Fruit fly (Drosophila melanogaster) whole organism, embryonic: ENCODE data around the gene CG14253.

Experiments used
- ATbp ChIP-seq: fragments of 200-800 bp; sonication (Bioruptor generic); optimal IDR thresholded peaks from 2 replicates; lab custom pipeline; 2017; ENCODE audit warnings: missing biosample characterization, mild to moderate bottlenecking, missing genetic modification characterization, missing genetic modification reagents
- Atf3 ChIP-seq: fragments of 200-800 bp; sonication (Bioruptor generic); optimal IDR thresholded peaks from 3 replicates; lab custom pipeline; 2016; ENCODE audit warnings: missing biosample characterization, missing genetic modification characterization
- CG10959 ChIP-seq: fragments of 200-800 bp; sonication (Bioruptor generic); IDR thresholded peaks from 2 replicates; pipeline ENCODE4 v1.3.6; 2022; ENCODE audit warnings: missing biosample characterization, missing genetic modification characterization
- CG12769 ChIP-seq: fragments of 200-800 bp; sonication (Bioruptor generic); optimal IDR thresholded peaks from 2 replicates; lab custom pipeline; 2019; ENCODE audit warnings: missing biosample characterization, mild to moderate bottlenecking, missing genetic modification characterization, moderate library complexity
- CG13296 ChIP-seq: fragments of 200-800 bp; sonication (Bioruptor generic); optimal IDR thresholded peaks from 3 replicates; lab custom pipeline; 2018; ENCODE audit warnings: missing biosample characterization, mild to moderate bottlenecking, missing genetic modification characterization
- CG14014 ChIP-seq: fragments of 200-800 bp; sonication (Bioruptor generic); IDR thresholded peaks from 2 replicates; pipeline ENCODE4 v1.3.6; 2022; ENCODE audit warnings: missing biosample characterization, missing genetic modification characterization
- CG14667 ChIP-seq: fragments of 200-800 bp; sonication (Bioruptor generic); IDR thresholded peaks from 2 replicates; pipeline ENCODE4 v1.3.6; 2022; ENCODE audit warnings: missing biosample characterization, missing genetic modification characterization
- CG15601 ChIP-seq: fragments of 200-800 bp; sonication (Bioruptor generic); optimal IDR thresholded peaks from 3 replicates; lab custom pipeline; 2019; ENCODE audit warnings: missing biosample characterization, mild to moderate bottlenecking, missing genetic modification characterization, moderate library complexity
- CG17361 ChIP-seq: fragments of 200-800 bp; sonication (Bioruptor generic); IDR thresholded peaks from 3 replicates; pipeline ENCODE4 v1.3.6; 2022; ENCODE audit warnings: missing biosample characterization, missing genetic modification characterization
- CG17829 ChIP-seq: fragments of 200-800 bp; optimal IDR thresholded peaks from 2 replicates; lab custom pipeline; 2019; ENCODE audit warnings: missing biosample characterization, mild to moderate bottlenecking, missing genetic modification characterization, moderate library complexity
- CG31224 ChIP-seq: fragments of 200-800 bp; sonication (Bioruptor generic); IDR thresholded peaks from 2 replicates; pipeline ENCODE4 v1.3.6; 2022; ENCODE audit warnings: missing biosample characterization, missing genetic modification characterization
- CG31365 ChIP-seq: fragments of 200-800 bp; sonication (Bioruptor generic); optimal IDR thresholded peaks from 2 replicates; lab custom pipeline; 2018; ENCODE audit warnings: missing biosample characterization, mild to moderate bottlenecking, missing genetic modification characterization
- CG32767 ChIP-seq: fragments of 200-800 bp; sonication (Bioruptor generic); IDR thresholded peaks from 2 replicates; pipeline ENCODE4 v1.3.6; 2022; ENCODE audit warnings: missing biosample characterization, missing genetic modification characterization
- CG34224 ChIP-seq: fragments of 200-800 bp; sonication (Bioruptor generic); IDR thresholded peaks from 3 replicates; pipeline ENCODE4 v1.3.6; 2022; ENCODE audit warnings: missing biosample characterization, missing genetic modification characterization; ENCODE audit not compliant: partially characterized antibody
- CG6854 ChIP-seq: fragments of 200-800 bp; sonication (Bioruptor generic); optimal IDR thresholded peaks from 3 replicates; lab custom pipeline; 2017; ENCODE audit warnings: missing biosample characterization, mild to moderate bottlenecking, missing genetic modification characterization
- CG7271 ChIP-seq: fragments of 200-800 bp; sonication (Bioruptor generic); optimal IDR thresholded peaks from 2 replicates; lab custom pipeline; 2018; ENCODE audit warnings: missing biosample characterization, mild to moderate bottlenecking, missing genetic modification characterization, moderate library complexity
- CG7556 ChIP-seq: fragments of 200-800 bp; sonication (Bioruptor generic); optimal IDR thresholded peaks from 2 replicates; lab custom pipeline; 2017; ENCODE audit warnings: missing biosample characterization, mild to moderate bottlenecking, missing genetic modification characterization
- CG9876 ChIP-seq: fragments of 200-800 bp; sonication (Bioruptor generic); optimal IDR thresholded peaks from 2 replicates; lab custom pipeline; 2016; ENCODE audit warnings: missing biosample characterization, missing genetic modification characterization
- CTCF ChIP-seq: fragments of 200-800 bp; sonication (Bioruptor generic); optimal IDR thresholded peaks from 2 replicates; lab custom pipeline; 2017; ENCODE audit warnings: missing biosample characterization, mild to moderate bottlenecking, missing genetic modification characterization, moderate library complexity
- D ChIP-seq, 2 experiments: fragments of 200-800 bp in 1 of 2; fragments of >200 bp in 1 of 2; sonication (Bioruptor generic) in 1 of 2; optimal IDR thresholded peaks; 2 replicates in 1 of 2; 3 replicates in 1 of 2; lab custom pipeline; 2017; ENCODE audit warnings: mild to moderate bottlenecking in 1 of 2, missing biosample characterization in 1 of 2, missing genetic modification characterization in 1 of 2, missing genetic modification reagents in 1 of 2
- Doc2 ChIP-seq: fragments of 200-800 bp; sonication (Bioruptor generic); IDR thresholded peaks from 2 replicates; pipeline ENCODE4 v1.3.6; 2022; ENCODE audit warnings: missing biosample characterization, missing genetic modification characterization
- Dp ChIP-seq: fragments of 200-800 bp; sonication (Bioruptor generic); optimal IDR thresholded peaks from 2 replicates; lab custom pipeline; 2018; ENCODE audit warnings: missing biosample characterization, mild to moderate bottlenecking, missing genetic modification characterization, moderate library complexity
- Ets65A ChIP-seq: fragments of 200-800 bp; sonication (Bioruptor generic); peaks from one replicate; lab custom pipeline; 2016; ENCODE audit warnings: missing biosample characterization, missing genetic modification characterization
- HLH4C ChIP-seq: fragments of 200-800 bp; sonication (Bioruptor generic); IDR thresholded peaks from 3 replicates; pipeline ENCODE4 v1.3.6; 2022; ENCODE audit warnings: missing biosample characterization, missing genetic modification characterization; ENCODE audit not compliant: partially characterized antibody
- Hr39 ChIP-seq: fragments of >200 bp; optimal IDR thresholded peaks from 2 replicates; lab custom pipeline; 2017
- MBD-R2 ChIP-seq: fragments of 200-800 bp; sonication (Bioruptor generic); IDR thresholded peaks from 2 replicates; pipeline ENCODE4 v1.3.6; 2022; ENCODE audit warnings: missing biosample characterization, missing genetic modification characterization
- Mes4 ChIP-seq: fragments of 200-800 bp; sonication (Bioruptor generic); optimal IDR thresholded peaks from 2 replicates; lab custom pipeline; 2016; ENCODE audit warnings: missing biosample characterization, missing genetic modification characterization
- Mrtf ChIP-seq: fragments of 200-800 bp; sonication (Bioruptor generic); IDR thresholded peaks from 3 replicates; pipeline ENCODE4 v1.3.6; 2022; ENCODE audit warnings: missing biosample characterization, missing genetic modification characterization
- Nf-YC ChIP-seq: fragments of 200-800 bp; optimal IDR thresholded peaks from 3 replicates; lab custom pipeline; 2019; ENCODE audit warnings: missing biosample characterization, mild to moderate bottlenecking, missing genetic modification characterization, moderate library complexity
- PHDP ChIP-seq: fragments of 200-800 bp; sonication (Bioruptor generic); optimal IDR thresholded peaks from 3 replicates; lab custom pipeline; 2018; ENCODE audit warnings: missing biosample characterization, mild to moderate bottlenecking, missing genetic modification characterization, moderate library complexity
- Spps ChIP-seq: fragments of 200-800 bp; sonication (Bioruptor generic); optimal IDR thresholded peaks from 2 replicates; lab custom pipeline; 2018; ENCODE audit warnings: missing biosample characterization, mild to moderate bottlenecking, missing genetic modification characterization
- ab ChIP-seq: fragments of 200-800 bp; sonication (Bioruptor generic); optimal IDR thresholded peaks from 2 replicates; lab custom pipeline; 2016; ENCODE audit warnings: missing biosample characterization, missing genetic modification characterization
- abd-A ChIP-seq: fragments of 200-800 bp; sonication (Bioruptor generic); optimal IDR thresholded peaks from 3 replicates; lab custom pipeline; 2019; ENCODE audit warnings: missing biosample characterization, mild to moderate bottlenecking, missing genetic modification characterization, moderate library complexity
- ara ChIP-seq: fragments of 200-800 bp; sonication (Bioruptor generic); IDR thresholded peaks from 2 replicates; pipeline ENCODE4 v1.3.6; 2022; ENCODE audit warnings: missing biosample characterization, missing genetic modification characterization
- ase ChIP-seq: fragments of 200-800 bp; sonication (Bioruptor generic); IDR thresholded peaks from 3 replicates; pipeline ENCODE4 v1.3.6; 2022; ENCODE audit warnings: missing biosample characterization, missing genetic modification characterization
- da ChIP-seq: fragments of 200-800 bp; sonication (Bioruptor generic); optimal IDR thresholded peaks from 2 replicates; lab custom pipeline; 2016; ENCODE audit warnings: missing biosample characterization, missing genetic modification characterization
- eve ChIP-seq, 2 experiments: fragments of >200 bp; optimal IDR thresholded peaks; 2 replicates each; lab custom pipeline; 2017; ENCODE audit warnings: missing biosample characterization in 2 of 2, missing genetic modification characterization in 2 of 2
- ftz-f1 ChIP-seq: fragments of 200-800 bp; sonication (Bioruptor generic); optimal IDR thresholded peaks from 2 replicates; lab custom pipeline; 2016; ENCODE audit warnings: missing biosample characterization, missing genetic modification characterization
- gcm ChIP-seq: fragments of 200-800 bp; sonication (Bioruptor generic); optimal IDR thresholded peaks from 2 replicates; lab custom pipeline; 2019; ENCODE audit warnings: missing biosample characterization, mild to moderate bottlenecking, missing genetic modification characterization, moderate library complexity
- gcm2 ChIP-seq: fragments of 200-800 bp; sonication (Bioruptor generic); optimal IDR thresholded peaks from 2 replicates; lab custom pipeline; 2016; ENCODE audit warnings: missing biosample characterization, missing genetic modification characterization
- h ChIP-seq: fragments of >200 bp; optimal IDR thresholded peaks from 2 replicates; lab custom pipeline; 2017
- ham ChIP-seq: fragments of 200-800 bp; sonication (Bioruptor generic); IDR thresholded peaks from 2 replicates; pipeline ENCODE4 v1.3.6; 2022; ENCODE audit warnings: missing biosample characterization, missing genetic modification characterization
- kay ChIP-seq: fragments of 200-800 bp; sonication (Bioruptor generic); optimal IDR thresholded peaks from 2 replicates; lab custom pipeline; 2016; ENCODE audit warnings: missing biosample characterization, missing genetic modification characterization
- lbe ChIP-seq: fragments of 200-800 bp; sonication (Bioruptor generic); optimal IDR thresholded peaks from 2 replicates; lab custom pipeline; 2016; ENCODE audit warnings: missing biosample characterization, mild to moderate bottlenecking, missing genetic modification characterization
- mam ChIP-seq: fragments of 200-800 bp; sonication (Bioruptor generic); optimal IDR thresholded peaks from 3 replicates; lab custom pipeline; 2016; ENCODE audit warnings: missing biosample characterization, missing genetic modification characterization
- nerfin-1 ChIP-seq: fragments of 200-800 bp; sonication (Bioruptor generic); optimal IDR thresholded peaks from 3 replicates; lab custom pipeline; 2019; ENCODE audit warnings: missing biosample characterization, mild to moderate bottlenecking, missing genetic modification characterization, moderate library complexity
- peb ChIP-seq: fragments of 200-800 bp; sonication (Bioruptor generic); IDR thresholded peaks from 2 replicates; pipeline ENCODE4 v1.3.6; 2022; ENCODE audit warnings: missing biosample characterization, missing genetic modification characterization
- pita ChIP-seq: fragments of 200-800 bp; sonication (Bioruptor generic); optimal IDR thresholded peaks from 2 replicates; lab custom pipeline; 2017; ENCODE audit warnings: missing biosample characterization, mild to moderate bottlenecking, missing genetic modification characterization
- repo ChIP-seq: fragments of 200-800 bp; sonication (Bioruptor generic); optimal IDR thresholded peaks from 2 replicates; lab custom pipeline; 2016; ENCODE audit warnings: missing biosample characterization, missing genetic modification characterization
- ro ChIP-seq: fragments of 200-800 bp; sonication (Bioruptor generic); IDR thresholded peaks from 2 replicates; pipeline ENCODE4 v1.3.6; 2022; ENCODE audit warnings: missing biosample characterization, missing genetic modification characterization
- sens-2 ChIP-seq: fragments of 200-800 bp; sonication (Bioruptor generic); IDR thresholded peaks from 2 replicates; pipeline ENCODE4 v1.3.6; 2022; ENCODE audit warnings: missing biosample characterization, missing genetic modification characterization
- stwl ChIP-seq: fragments of 200-800 bp; sonication (Bioruptor generic); optimal IDR thresholded peaks from 3 replicates; lab custom pipeline; 2018; ENCODE audit warnings: missing biosample characterization, mild to moderate bottlenecking, missing genetic modification characterization, moderate library complexity
- tx ChIP-seq: fragments of 200-800 bp; sonication (Bioruptor generic); optimal IDR thresholded peaks from 2 replicates; lab custom pipeline; 2016; ENCODE audit warnings: missing biosample characterization, missing genetic modification characterization
- vfl ChIP-seq: fragments of 200-800 bp; sonication (Bioruptor generic); optimal IDR thresholded peaks from 2 replicates; lab custom pipeline; 2016; ENCODE audit warnings: missing biosample characterization, missing genetic modification characterization

CG14253 gene

dm6 chr3R:26953478-26953874 is 24.9 kb upstream of the CG14253 start (continued):
- no peak for TF ChIP-seq CG14667 (GFP tag; lab: Robert Waterston, UW)
- TF ChIP-seq CG7556, result no peak
- TF ChIP-seq CG15601, result no peak
- TF ChIP-seq HLH4C (GFP tag; lab: Robert Waterston, UW), result no peak
- no peak for TF ChIP-seq Doc2 (GFP tag; lab: Robert Waterston, UW)
- no peak for TF ChIP-seq Atf3 (GFP tag; lab: Kevin White, UChicago)
- no peak; the same call in 2 of the 3 replicates for TF ChIP-seq CG17361 (GFP tag; lab: Robert Waterston, UW)
- TF ChIP-seq sens-2 (GFP tag; lab: Robert Waterston, UW), result no peak
- TF ChIP-seq CG31365 (tag; lab: Kevin White, UChicago), result no peak
- no peak for TF ChIP-seq CG32767
- TF ChIP-seq Nf-YC (tag; lab: Kevin White, UChicago), result no peak
- no peak for TF ChIP-seq D (optimal IDR thresholded peaks at IDR 0.05; lab: Kevin White, UChicago)
- no peak for TF ChIP-seq D (GFP tag; optimal IDR thresholded peaks at IDR 0.05; lab: Kevin White, UChicago)
- TF ChIP-seq gcm2 (GFP tag; lab: Kevin White, UChicago), result peak; percentile 16
- no peak for TF ChIP-seq ab
- peak; percentile 12 for TF ChIP-seq tx (GFP tag; lab: Kevin White, UChicago)
- TF ChIP-seq ara (GFP tag; lab: Robert Waterston, UW), result no peak
- TF ChIP-seq Ets65A (GFP tag; lab: Kevin White, UChicago), result peak; percentile 94
- no peak for TF ChIP-seq ftz-f1 (GFP tag; lab: Kevin White, UChicago)
- no peak for TF ChIP-seq CG9876
- peak; percentile 13 for TF ChIP-seq mam (GFP tag; lab: Kevin White, UChicago)
- TF ChIP-seq CG7271 (tag; lab: Kevin White, UChicago), result no peak
- TF ChIP-seq ase (GFP tag; lab: Robert Waterston, UW), result no peak
- TF ChIP-seq CG34224 (GFP tag; lab: Robert Waterston, UW), result no peak
- no peak for TF ChIP-seq CG10959
- TF ChIP-seq CG13296 (GFP tag; lab: Kevin White, UChicago), result no peak
- TF ChIP-seq repo (GFP tag; lab: Kevin White, UChicago), result no peak
- no peak for TF ChIP-seq abd-A (tag; lab: Kevin White, UChicago)
- TF ChIP-seq ham (GFP tag; lab: Robert Waterston, UW), result no peak
- TF ChIP-seq CG6854 (GFP tag; lab: Kevin White, UChicago), result no peak
- TF ChIP-seq vfl (GFP tag; lab: Kevin White, UChicago), result no peak
- TF ChIP-seq CG12769, result peak; percentile 44
- TF ChIP-seq MBD-R2, result no peak
- no peak for TF ChIP-seq da (GFP tag; lab: Kevin White, UChicago)
- TF ChIP-seq stwl (tag; lab: Kevin White, UChicago), result no peak
- TF ChIP-seq ATbp (GFP tag; lab: Kevin White, UChicago), result no peak
- TF ChIP-seq CG17829 (tag; lab: Kevin White, UChicago), result no peak
- no peak for TF ChIP-seq Hr39
- no peak for TF ChIP-seq lbe (GFP tag; lab: Kevin White, UChicago)
- no peak for TF ChIP-seq pita (GFP tag; lab: Kevin White, UChicago)
- TF ChIP-seq Mrtf (GFP tag; lab: Robert Waterston, UW), result no peak
- peak in 1 of 2 experiments; percentile 73 for TF ChIP-seq eve (GFP tag; optimal IDR thresholded peaks at IDR 0.05; lab: Kevin White, UChicago)
- peak; percentile 36 for TF ChIP-seq PHDP
- no peak for TF ChIP-seq Dp (GFP tag; lab: Kevin White, UChicago)
- TF ChIP-seq CG14014 (GFP tag; lab: Robert Waterston, UW), result no peak
- TF ChIP-seq gcm (GFP tag; lab: Kevin White, UChicago), result no peak
- no peak for TF ChIP-seq nerfin-1 (tag; lab: Kevin White, UChicago)
- TF ChIP-seq CTCF (GFP tag; lab: Kevin White, UChicago), result no peak
- TF ChIP-seq h (lab: Kevin White, UChicago), result no peak
- TF ChIP-seq Spps (tag; lab: Kevin White, UChicago), result no peak
- no peak for TF ChIP-seq peb (GFP tag; lab: Robert Waterston, UW)
- no peak for TF ChIP-seq ro (GFP tag; lab: Robert Waterston, UW)
- no peak for TF ChIP-seq CG31224 (GFP tag; lab: Robert Waterston, UW)
- no peak for TF ChIP-seq kay (GFP tag; lab: Kevin White, UChicago)
- TF ChIP-seq Mes4 (GFP tag; lab: Kevin White, UChicago), result no peak
